Worm (Caenorhabditis elegans) whole organism, L3 larva: ENCODE measurements around the gene ZK1240.9.

Experiments used
- elt-3 ChIP-seq, 3 experiments: fragments of 150-350 bp in 1 of 3; sonication (generic microtip) in 2 of 3; optimal IDR thresholded peaks; 2 replicates in 2 of 3; 4 replicates in 1 of 3; lab custom pipeline; 2014 to 2017; ENCODE audit warnings: missing biosample characterization in 3 of 3, missing genetic modification characterization in 3 of 3
- lin-15B ChIP-seq: fragments of 150-350 bp; optimal IDR thresholded peaks from 2 replicates; lab custom pipeline; 2014; ENCODE audit warnings: missing biosample characterization, missing genetic modification characterization
- mml-1 ChIP-seq: fragments of 150-350 bp; sonication (generic microtip); optimal IDR thresholded peaks from 3 replicates; lab custom pipeline; 2014; ENCODE audit warnings: missing biosample characterization, missing genetic modification characterization
- nhr-11 ChIP-seq: fragments of 150-350 bp; optimal IDR thresholded peaks from 2 replicates; lab custom pipeline; 2014; ENCODE audit warnings: missing biosample characterization, missing genetic modification characterization
- nhr-28 ChIP-seq: fragments of 150-350 bp; optimal IDR thresholded peaks from 2 replicates; lab custom pipeline; 2014; ENCODE audit warnings: missing biosample characterization, missing genetic modification characterization
- pqm-1 ChIP-seq: fragments of 150-350 bp; optimal IDR thresholded peaks from 2 replicates; lab custom pipeline; 2017; ENCODE audit warnings: missing biosample characterization, missing genetic modification characterization, inconsistent platforms
- snpc-4 ChIP-seq: fragments of 150-350 bp; optimal IDR thresholded peaks from 2 replicates; lab custom pipeline; 2014; ENCODE audit warnings: missing biosample characterization, missing genetic modification characterization
- unc-62 ChIP-seq: fragments of 150-350 bp; sonication (generic microtip); optimal IDR thresholded peaks from 4 replicates; lab custom pipeline; 2014; ENCODE audit warnings: missing biosample characterization, missing genetic modification reagents, missing genetic modification characterization
- zag-1 ChIP-seq: fragments of 150-350 bp; optimal IDR thresholded peaks from 2 replicates; lab custom pipeline; 2014; ENCODE audit warnings: missing biosample characterization, missing genetic modification characterization
- ztf-4 ChIP-seq: fragments of 150-350 bp; optimal IDR thresholded peaks from 2 replicates; lab custom pipeline; 2014; ENCODE audit warnings: missing biosample characterization, missing genetic modification characterization

- no peak for TF ChIP-seq unc-62 (GFP tag; lab: Kevin White, UChicago)
- no peak for TF ChIP-seq lin-15B (tag; lab: Kevin White, UChicago)
- TF ChIP-seq zag-1 (tag; lab: Kevin White, UChicago) = no peak
- TF ChIP-seq snpc-4 (tag; lab: Kevin White, UChicago) = no peak
- no peak for TF ChIP-seq pqm-1 (tag; lab: Kevin White, UChicago)
- TF ChIP-seq elt-3 (tag; optimal IDR thresholded peaks at IDR 0.05; lab: Kevin White, UChicago) = no peak
- TF ChIP-seq nhr-11 = no peak
- TF ChIP-seq nhr-28 (tag; lab: Kevin White, UChicago) = no peak
- no peak for TF ChIP-seq ztf-4 (tag; lab: Kevin White, UChicago)
- TF ChIP-seq mml-1 (tag; lab: Kevin White, UChicago) = no peak
Measured at ce11 chrII:2366623-2367365, 48.8 kb downstream of the ZK1240.9 start, which contains the start of the genes F43C11.12 and F16G10.5.
